Fruit fly (Drosophila melanogaster) whole organism, embryonic: Measurements from ENCODE around the gene Jhbp2.
A peak's percentile ranks its signal among the peaks of the same experiment; 100 is the strongest.

ENCODE experiments used
- CG11456 ChIP-seq: fragments of 200-800 bp; sonication (Bioruptor generic); IDR thresholded peaks from 3 replicates; pipeline ENCODE4 v1.3.6; 2022; ENCODE audit warnings: missing biosample characterization, missing genetic modification characterization
- CG15601 ChIP-seq: fragments of 200-800 bp; sonication (Bioruptor generic); optimal IDR thresholded peaks from 3 replicates; lab custom pipeline; 2019; ENCODE audit warnings: missing biosample characterization, mild to moderate bottlenecking, missing genetic modification characterization, moderate library complexity
- CG1602 ChIP-seq: fragments of 200-800 bp; sonication (Bioruptor generic); optimal IDR thresholded peaks from 3 replicates; lab custom pipeline; 2016; ENCODE audit warnings: missing biosample characterization, missing genetic modification characterization
- CG16815 ChIP-seq: fragments of 200-800 bp; sonication (Bioruptor generic); optimal IDR thresholded peaks from 3 replicates; lab custom pipeline; 2017; ENCODE audit warnings: missing biosample characterization, mild to moderate bottlenecking, missing genetic modification characterization
- CG17359 ChIP-seq: fragments of 200-800 bp; sonication (Bioruptor generic); optimal IDR thresholded peaks from 3 replicates; lab custom pipeline; 2018; ENCODE audit warnings: missing biosample characterization, mild to moderate bottlenecking, missing genetic modification characterization, moderate library complexity
- CG17829 ChIP-seq: fragments of 200-800 bp; optimal IDR thresholded peaks from 2 replicates; lab custom pipeline; 2019; ENCODE audit warnings: missing biosample characterization, mild to moderate bottlenecking, missing genetic modification characterization, moderate library complexity
- CG34422 ChIP-seq: fragments of 200-800 bp; sonication (Bioruptor generic); IDR thresholded peaks from 3 replicates; pipeline ENCODE4 v1.3.6; 2022; ENCODE audit warnings: missing biosample characterization, missing genetic modification characterization
- CG3847 ChIP-seq: fragments of 200-800 bp; sonication (Bioruptor generic); IDR thresholded peaks from 2 replicates; pipeline ENCODE4 v1.3.6; 2022; ENCODE audit warnings: missing biosample characterization, missing genetic modification characterization
- CG4282 ChIP-seq: fragments of 200-800 bp; sonication (Bioruptor generic); optimal IDR thresholded peaks from 2 replicates; lab custom pipeline; 2016; ENCODE audit warnings: missing biosample characterization, missing genetic modification characterization
- CG4424 ChIP-seq: fragments of 200-800 bp; sonication (Bioruptor generic); optimal IDR thresholded peaks from 3 replicates; lab custom pipeline; 2016; ENCODE audit warnings: missing biosample characterization, missing genetic modification characterization
- CG4707 ChIP-seq: fragments of 200-800 bp; sonication (Bioruptor generic); optimal IDR thresholded peaks from 2 replicates; lab custom pipeline; 2018; ENCODE audit warnings: missing biosample characterization, mild to moderate bottlenecking, missing genetic modification characterization, moderate library complexity
- CG7271 ChIP-seq: fragments of 200-800 bp; sonication (Bioruptor generic); optimal IDR thresholded peaks from 2 replicates; lab custom pipeline; 2018; ENCODE audit warnings: missing biosample characterization, mild to moderate bottlenecking, missing genetic modification characterization, moderate library complexity
- CG9727 ChIP-seq: fragments of 200-800 bp; sonication (Bioruptor generic); optimal IDR thresholded peaks from 3 replicates; lab custom pipeline; 2017; ENCODE audit warnings: missing biosample characterization, mild to moderate bottlenecking, missing genetic modification characterization
- CG9932 ChIP-seq: fragments of 200-800 bp; sonication (Bioruptor generic); IDR thresholded peaks from 2 replicates; pipeline ENCODE4 v1.3.6; 2022; ENCODE audit warnings: missing biosample characterization, missing genetic modification characterization
- CHES-1-like ChIP-seq: fragments of 200-800 bp; sonication (Bioruptor generic); optimal IDR thresholded peaks from 2 replicates; lab custom pipeline; 2016; ENCODE audit warnings: missing biosample characterization, missing genetic modification characterization
- Chrac-16 ChIP-seq: fragments of 200-800 bp; sonication (Bioruptor generic); optimal IDR thresholded peaks from 3 replicates; lab custom pipeline; 2016; ENCODE audit warnings: missing biosample characterization, missing genetic modification characterization
- CkIIα-i1 ChIP-seq: fragments of 200-800 bp; sonication (Bioruptor generic); IDR thresholded peaks from 2 replicates; pipeline ENCODE4 v1.3.6; 2022; ENCODE audit warnings: missing biosample characterization, missing genetic modification characterization
- Deaf1 ChIP-seq: fragments of 200-800 bp; optimal IDR thresholded peaks from 3 replicates; lab custom pipeline; 2019; ENCODE audit warnings: missing biosample characterization, mild to moderate bottlenecking, missing genetic modification characterization, moderate library complexity
- Dll ChIP-seq: fragments of 200-800 bp; sonication (Bioruptor generic); IDR thresholded peaks from 4 replicates; pipeline ENCODE4 v1.3.6; 2022; ENCODE audit warnings: missing biosample characterization, missing genetic modification characterization; ENCODE audit not compliant: partially characterized antibody
- Ets65A ChIP-seq: fragments of 200-800 bp; sonication (Bioruptor generic); peaks from one replicate; lab custom pipeline; 2016; ENCODE audit warnings: missing biosample characterization, missing genetic modification characterization
- HmgD ChIP-seq: fragments of 200-800 bp; sonication (Bioruptor generic); optimal IDR thresholded peaks from 3 replicates; lab custom pipeline; 2016; ENCODE audit warnings: missing biosample characterization, missing genetic modification characterization
- Hmr ChIP-seq: fragments of 200-800 bp; sonication (Bioruptor generic); optimal IDR thresholded peaks from 3 replicates; lab custom pipeline; 2017; ENCODE audit warnings: mild to moderate bottlenecking, missing biosample characterization, missing genetic modification reagents, missing genetic modification characterization
- MESR4 ChIP-seq: fragments of 200-800 bp; sonication (Bioruptor generic); optimal IDR thresholded peaks from 2 replicates; lab custom pipeline; 2018; ENCODE audit warnings: missing biosample characterization, mild to moderate bottlenecking, missing genetic modification characterization, moderate library complexity
- Neu2 ChIP-seq: fragments of 200-800 bp; sonication (Bioruptor generic); optimal IDR thresholded peaks from 3 replicates; lab custom pipeline; 2016; ENCODE audit warnings: missing biosample characterization, missing genetic modification characterization, borderline replicate concordance
- Optix ChIP-seq: fragments of 200-800 bp; sonication (Bioruptor generic); IDR thresholded peaks from 3 replicates; pipeline ENCODE4 v1.3.6; 2022; ENCODE audit warnings: missing biosample characterization, missing genetic modification characterization
- Sin3A ChIP-seq: fragments of >200 bp; optimal IDR thresholded peaks from 2 replicates; lab custom pipeline; 2018
- TFAM ChIP-seq: fragments of 200-800 bp; sonication (Bioruptor generic); optimal IDR thresholded peaks from 2 replicates; lab custom pipeline; 2017; ENCODE audit warnings: missing biosample characterization, missing genetic modification characterization, inconsistent platforms
- ase ChIP-seq: fragments of 200-800 bp; sonication (Bioruptor generic); IDR thresholded peaks from 3 replicates; pipeline ENCODE4 v1.3.6; 2022; ENCODE audit warnings: missing biosample characterization, missing genetic modification characterization
- bcd ChIP-seq: fragments of 200-800 bp; sonication (Bioruptor generic); optimal IDR thresholded peaks from 2 replicates; lab custom pipeline; 2017; ENCODE audit warnings: missing biosample characterization, mild to moderate bottlenecking, missing genetic modification characterization
- caup ChIP-seq: fragments of 200-800 bp; sonication (Bioruptor generic); optimal IDR thresholded peaks from 3 replicates; lab custom pipeline; 2017; ENCODE audit warnings: missing biosample characterization, mild to moderate bottlenecking, missing genetic modification characterization, moderate library complexity; ENCODE audit not compliant: severe bottlenecking
- crc ChIP-seq: fragments of 200-800 bp; sonication (Bioruptor generic); optimal IDR thresholded peaks from 2 replicates; lab custom pipeline; 2016; ENCODE audit warnings: missing biosample characterization, missing genetic modification characterization
- dan ChIP-seq: fragments of 200-800 bp; sonication (Bioruptor generic); IDR thresholded peaks from 2 replicates; pipeline ENCODE4 v1.3.6; 2022; ENCODE audit warnings: missing biosample characterization, missing genetic modification characterization
- disco-r ChIP-seq: fragments of 200-800 bp; sonication (Bioruptor generic); optimal IDR thresholded peaks from 2 replicates; lab custom pipeline; 2016; ENCODE audit warnings: missing biosample characterization, missing genetic modification characterization
- dm ChIP-seq: fragments of 200-800 bp; sonication (Bioruptor generic); optimal IDR thresholded peaks from 3 replicates; lab custom pipeline; 2016; ENCODE audit warnings: missing biosample characterization, missing genetic modification characterization
- dmrt11E ChIP-seq: fragments of 200-800 bp; sonication (Bioruptor generic); optimal IDR thresholded peaks from 3 replicates; lab custom pipeline; 2018; ENCODE audit warnings: missing biosample characterization, mild to moderate bottlenecking, missing genetic modification characterization, moderate library complexity
- dmrt99B ChIP-seq: fragments of 200-800 bp; sonication (Bioruptor generic); optimal IDR thresholded peaks from 2 replicates; lab custom pipeline; 2018; ENCODE audit warnings: missing biosample characterization, mild to moderate bottlenecking, missing genetic modification characterization, moderate library complexity
- eve ChIP-seq, 2 experiments: fragments of >200 bp; optimal IDR thresholded peaks; 2 replicates each; lab custom pipeline; 2017; ENCODE audit warnings: missing biosample characterization in 2 of 2, missing genetic modification characterization in 2 of 2
- fd3F ChIP-seq: fragments of 200-800 bp; sonication (Bioruptor generic); optimal IDR thresholded peaks from 2 replicates; lab custom pipeline; 2018; ENCODE audit warnings: missing biosample characterization, mild to moderate bottlenecking, missing genetic modification characterization, moderate library complexity
- fu2 ChIP-seq: fragments of 200-800 bp; sonication (Bioruptor generic); optimal IDR thresholded peaks from 2 replicates; lab custom pipeline; 2016; ENCODE audit warnings: missing biosample characterization, missing genetic modification characterization
- ham ChIP-seq: fragments of 200-800 bp; sonication (Bioruptor generic); IDR thresholded peaks from 2 replicates; pipeline ENCODE4 v1.3.6; 2022; ENCODE audit warnings: missing biosample characterization, missing genetic modification characterization
- ind ChIP-seq: fragments of 200-800 bp; sonication (Bioruptor generic); optimal IDR thresholded peaks from 3 replicates; lab custom pipeline; 2016; ENCODE audit warnings: missing biosample characterization, missing genetic modification characterization
- inv ChIP-seq: fragments of 200-800 bp; sonication (Bioruptor generic); IDR thresholded peaks from 2 replicates; pipeline ENCODE4 v1.3.6; 2022; ENCODE audit warnings: missing biosample characterization, missing genetic modification characterization; ENCODE audit not compliant: partially characterized antibody
- lilli ChIP-seq: fragments of 200-800 bp; sonication (Bioruptor generic); optimal IDR thresholded peaks from 3 replicates; lab custom pipeline; 2016; ENCODE audit warnings: missing biosample characterization, missing genetic modification characterization
- odd ChIP-seq: fragments of 200-800 bp; sonication (Bioruptor generic); optimal IDR thresholded peaks from 2 replicates; lab custom pipeline; 2017; ENCODE audit warnings: missing biosample characterization, mild to moderate bottlenecking, missing genetic modification characterization
- pros ChIP-seq: fragments of 200-800 bp; sonication (Bioruptor generic); optimal IDR thresholded peaks from 3 replicates; lab custom pipeline; 2019; ENCODE audit warnings: missing biosample characterization, mild to moderate bottlenecking, missing genetic modification characterization, moderate library complexity
- schlank ChIP-seq: fragments of 200-800 bp; sonication (Bioruptor generic); optimal IDR thresholded peaks from 2 replicates; lab custom pipeline; 2018; ENCODE audit warnings: missing biosample characterization, mild to moderate bottlenecking, missing genetic modification characterization
- scrt ChIP-seq: fragments of 200-800 bp; sonication (Bioruptor generic); optimal IDR thresholded peaks from 2 replicates; lab custom pipeline; 2018; ENCODE audit warnings: missing biosample characterization, mild to moderate bottlenecking, missing genetic modification characterization, moderate library complexity
- sd ChIP-seq: fragments of 200-800 bp; sonication (Bioruptor generic); optimal IDR thresholded peaks from 3 replicates; lab custom pipeline; 2018; ENCODE audit warnings: missing biosample characterization, mild to moderate bottlenecking, missing genetic modification characterization, moderate library complexity
- sens ChIP-seq: fragments of 200-800 bp; sonication (Bioruptor generic); peaks from one replicate; lab custom pipeline; 2016; ENCODE audit warnings: missing biosample characterization, missing genetic modification characterization
- so ChIP-seq: fragments of 200-800 bp; sonication (Bioruptor generic); IDR thresholded peaks from 3 replicates; pipeline ENCODE4 v1.3.6; 2022; ENCODE audit warnings: missing biosample characterization, missing genetic modification characterization
- yki ChIP-seq: fragments of >200 bp; optimal IDR thresholded peaks from 3 replicates; lab custom pipeline; 2018
- zen2 ChIP-seq: fragments of 200-800 bp; sonication (Bioruptor generic); IDR thresholded peaks from 3 replicates; pipeline ENCODE4 v1.3.6; 2022; ENCODE audit warnings: missing biosample characterization, missing genetic modification characterization; ENCODE audit not compliant: partially characterized antibody

Gene Jhbp2

DNA sequence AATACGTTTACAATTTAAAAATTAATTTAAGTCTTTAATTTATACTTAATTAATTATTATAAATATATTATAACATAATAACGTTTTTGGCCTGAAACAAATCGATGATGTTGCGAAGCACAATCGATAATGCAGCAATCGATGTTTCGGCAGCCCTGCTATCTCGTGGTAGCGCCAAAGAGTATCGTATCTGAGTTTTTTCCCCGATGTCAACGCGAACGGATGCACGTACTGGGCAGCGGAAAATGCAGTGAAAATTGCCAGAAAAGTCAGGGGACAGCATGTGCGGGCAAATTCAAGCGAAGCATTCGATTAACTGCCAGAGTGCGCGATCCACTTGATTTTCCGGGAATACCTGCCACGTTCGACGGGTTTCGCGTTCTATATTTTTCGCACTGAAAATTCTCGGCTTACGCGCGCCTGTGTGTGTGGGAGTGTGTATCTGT is 50.8 kb downstream of the Jhbp2 start, which contains the start of gene Cdep (continued):
- no peak for TF ChIP-seq pros
- no peak for TF ChIP-seq sens (GFP tag; lab: Kevin White, UChicago)
- no peak for TF ChIP-seq fu2 (GFP tag; lab: Kevin White, UChicago)
- no peak for TF ChIP-seq CG11456 (GFP tag; lab: Robert Waterston, UW)
- peak; percentile 54 for TF ChIP-seq Deaf1 (tag; lab: Kevin White, UChicago)
- TF ChIP-seq Neu2: no peak
- peak; percentile 68 for TF ChIP-seq dm (GFP tag; lab: Kevin White, UChicago)
- no peak for TF ChIP-seq CG7271
- TF ChIP-seq schlank (tag; lab: Kevin White, UChicago): no peak
- peak; percentile 39 for TF ChIP-seq CG9727 (GFP tag; lab: Kevin White, UChicago)
- TF ChIP-seq fd3F (GFP tag; lab: Kevin White, UChicago): peak; percentile 9
- peak; percentile 20 for TF ChIP-seq lilli (GFP tag; lab: Kevin White, UChicago)
- peak; percentile 40 for TF ChIP-seq Hmr (GFP tag; lab: Kevin White, UChicago)
- TF ChIP-seq sd (tag; lab: Kevin White, UChicago): no peak
- 0 out of 2 replicates have a peak, but pooled peaks have one; percentile 6 for TF ChIP-seq CG3847 (GFP tag; lab: Robert Waterston, UW)
- no peak for TF ChIP-seq CkIIα-i1 (GFP tag; lab: Robert Waterston, UW)
- TF ChIP-seq caup (GFP tag; lab: Kevin White, UChicago): peak; percentile 60
- peak; percentile 17 for TF ChIP-seq Sin3A (lab: Kevin White, UChicago)
- TF ChIP-seq CHES-1-like (GFP tag; lab: Kevin White, UChicago): no peak
- TF ChIP-seq scrt (GFP tag; lab: Kevin White, UChicago): peak; percentile 3
- peak; percentile 97 for TF ChIP-seq Dll
- peak; percentile 33 for TF ChIP-seq CG4424
- no peak for TF ChIP-seq TFAM (GFP tag; lab: Kevin White, UChicago)
- TF ChIP-seq dmrt99B (tag; lab: Kevin White, UChicago): no peak
- TF ChIP-seq CG17359 (tag; lab: Kevin White, UChicago): peak; percentile 55
- peak; percentile 30 for TF ChIP-seq odd
- no peak for TF ChIP-seq CG4707
- peak; percentile 11 for TF ChIP-seq dmrt11E (tag; lab: Kevin White, UChicago)
- no peak for TF ChIP-seq CG1602 (GFP tag; lab: Kevin White, UChicago)
- TF ChIP-seq ham: no peak
- TF ChIP-seq Optix (GFP tag; lab: Robert Waterston, UW): no peak
- TF ChIP-seq CG15601 (tag; lab: Kevin White, UChicago): peak; percentile 57
- TF ChIP-seq zen2 (GFP tag; lab: Robert Waterston, UW): peak; percentile 92
- no peak for TF ChIP-seq disco-r
- TF ChIP-seq MESR4: peak; percentile 46
- TF ChIP-seq ase (GFP tag; lab: Robert Waterston, UW): no peak
- TF ChIP-seq CG9932 (GFP tag; lab: Robert Waterston, UW): peak; percentile 65
- peak; percentile 80 for TF ChIP-seq CG34422 (GFP tag; lab: Robert Waterston, UW)
- no peak for TF ChIP-seq CG4282 (GFP tag; lab: Kevin White, UChicago)
- no peak for TF ChIP-seq crc
- no peak for TF ChIP-seq eve (GFP tag; optimal IDR thresholded peaks at IDR 0.05; lab: Kevin White, UChicago)
- TF ChIP-seq bcd: peak; percentile 8
- TF ChIP-seq yki (lab: Kevin White, UChicago): no peak
- TF ChIP-seq inv: peak; percentile 90
- peak; percentile 74 for TF ChIP-seq CG17829 (tag; lab: Kevin White, UChicago)
- TF ChIP-seq ind (GFP tag; lab: Kevin White, UChicago): peak; percentile 31
- TF ChIP-seq Chrac-16: no peak
- TF ChIP-seq CG16815: no peak
- no peak for TF ChIP-seq Ets65A (GFP tag; lab: Kevin White, UChicago)
- TF ChIP-seq HmgD (GFP tag; lab: Kevin White, UChicago): peak; percentile 34
- no peak for TF ChIP-seq dan (GFP tag; lab: Robert Waterston, UW)
- TF ChIP-seq so (GFP tag; lab: Robert Waterston, UW): no peak
